Fruit fly (Drosophila melanogaster): Measurements from ENCODE around the gene CG43703.

DNA sequence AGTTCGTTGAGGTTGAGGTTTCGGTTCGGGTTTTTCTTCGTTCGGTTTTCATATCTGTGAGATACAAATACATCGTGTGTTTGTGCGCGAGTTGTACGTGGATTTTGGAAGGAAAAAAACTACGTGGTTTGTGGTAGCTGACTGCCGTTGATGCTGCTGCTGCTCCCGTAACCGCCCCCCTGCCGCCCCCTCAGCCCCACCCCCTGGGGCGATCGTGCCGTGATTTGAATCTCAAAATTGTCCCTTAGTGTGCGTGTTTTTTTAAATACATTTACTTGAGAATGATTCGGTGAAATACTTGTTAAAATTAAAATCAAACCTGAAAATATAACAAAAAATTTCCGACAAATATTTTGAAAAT is 6.8 kb downstream of the CG43703 start:
- TF ChIP-seq CG8478 (optimal IDR thresholded peaks at IDR 0.05) (no peak), Dll (optimal IDR thresholded peaks at IDR 0.05) (no peak), pan (optimal IDR thresholded peaks at IDR 0.05) (no peak)

Data from whole organism.